Worm (Caenorhabditis elegans) whole organism, midembryonic: Measurements from ENCODE around the gene clec-48.

ENCODE experiments used
- T22C8.4 ChIP-seq: fragments of 200-800 bp; sonication (Bioruptor generic); IDR thresholded peaks from 2 replicates; pipeline ENCODE4 v1.3.6; 2022; ENCODE audit warnings: missing genetic modification characterization, missing compliant biosample characterization
- cog-1 ChIP-seq: sonication (generic microtip); optimal IDR thresholded peaks from 2 replicates; lab custom pipeline; 2016; ENCODE audit warnings: missing genetic modification characterization, missing compliant biosample characterization
- flt-1 ChIP-seq: fragments of 200-800 bp; sonication (Bioruptor generic); IDR thresholded peaks from 2 replicates; pipeline ENCODE4 v1.3.6; 2022; ENCODE audit warnings: missing genetic modification characterization, missing compliant biosample characterization
- klf-2 ChIP-seq: fragments of 200-800 bp; sonication (Bioruptor generic); conservative IDR thresholded peaks from 2 replicates; pipeline ENCODE4 v1.3.6; 2022; ENCODE audit warnings: missing genetic modification reagents, missing genetic modification characterization, missing compliant biosample characterization
- med-1 ChIP-seq: sonication (generic microtip); optimal IDR thresholded peaks from 2 replicates; lab custom pipeline; 2017; ENCODE audit warnings: missing genetic modification characterization, mild to moderate bottlenecking, missing compliant biosample characterization, antibody characterized with exemption, missing genetic modification reagents; ENCODE audit not compliant: insufficient read depth
- ref-1 ChIP-seq: fragments of 200-800 bp; sonication (Bioruptor generic); conservative IDR thresholded peaks from 2 replicates; pipeline ENCODE4 v1.3.6; 2022; ENCODE audit warnings: missing genetic modification reagents, missing genetic modification characterization, missing compliant biosample characterization
- tab-1 ChIP-seq: fragments of 200-800 bp; sonication (Bioruptor generic); IDR thresholded peaks from 2 replicates; pipeline ENCODE4 v1.3.6; 2022; ENCODE audit warnings: missing genetic modification characterization, missing compliant biosample characterization
- ztf-23 ChIP-seq: fragments of 200-800 bp; sonication (Bioruptor generic); IDR thresholded peaks from 2 replicates; pipeline ENCODE4 v1.3.6; 2022; ENCODE audit warnings: missing genetic modification reagents, missing genetic modification characterization, missing compliant biosample characterization
- ztf-29 ChIP-seq: fragments of 200-800 bp; sonication (Bioruptor generic); IDR thresholded peaks from 2 replicates; pipeline ENCODE4 v1.3.6; 2022; ENCODE audit warnings: missing genetic modification reagents, missing genetic modification characterization, missing compliant biosample characterization

clec-48 gene

DNA sequence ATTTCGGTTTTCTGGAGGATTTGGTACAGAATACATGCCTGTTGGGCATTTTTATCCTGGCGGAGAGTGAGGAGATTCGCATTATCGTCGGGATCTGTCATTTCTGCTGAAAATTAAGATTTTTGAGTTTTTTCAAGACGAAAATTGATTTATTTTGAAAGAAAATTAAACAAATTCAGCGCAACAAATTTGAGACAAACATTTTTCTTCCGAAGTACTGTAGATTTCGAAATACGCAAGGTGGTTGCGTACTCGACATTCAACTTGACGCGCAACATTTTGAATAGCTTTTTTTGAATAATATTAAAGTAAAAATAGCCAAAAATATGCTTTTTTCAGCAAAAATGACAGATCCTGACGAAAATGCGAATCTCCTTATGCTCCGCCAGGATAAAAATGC lies 23.4 kb upstream of the clec-48 start, which contains the start of gene Y37H2A.7:
Gene Y37H2A.7, minus strand, starts transcription at position 101 of the 400 bp plus-strand sequence.
- TF ChIP-seq ztf-23 (GFP tag; lab: Robert Waterston, UW) (no peak), cog-1 (tag; lab: Kevin White, UChicago) (no peak), ztf-29 (GFP tag; lab: Robert Waterston, UW) (no peak)

DNA sequence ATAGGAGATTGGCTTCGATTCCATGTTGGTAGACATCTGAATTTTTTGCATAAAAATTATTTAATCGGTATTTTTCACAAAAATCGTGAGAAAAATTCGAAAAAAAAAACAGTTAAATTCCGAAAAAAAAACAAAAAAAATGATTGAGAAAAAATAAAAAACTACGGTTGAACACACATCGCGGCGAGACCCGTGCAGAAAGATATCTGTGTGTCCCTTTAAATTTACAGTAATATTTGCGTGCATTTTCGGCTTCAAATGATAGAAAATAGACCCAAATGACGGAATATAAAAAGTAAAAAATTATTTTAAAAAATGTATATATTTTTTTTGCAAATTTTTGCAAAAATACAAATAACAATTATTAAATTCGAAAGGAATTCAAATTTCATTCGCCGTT lies 20.1 kb upstream of the clec-48 start:
- TF ChIP-seq med-1 (GFP tag; lab: Kevin White, UChicago) (no peak), klf-2 (no peak), cog-1 (tag; lab: Kevin White, UChicago) (no peak), ztf-23 (GFP tag; lab: Robert Waterston, UW) (no peak), T22C8.4 (GFP tag; lab: Robert Waterston, UW) (no peak), flt-1 (GFP tag; lab: Robert Waterston, UW) (no peak), ztf-29 (GFP tag; lab: Robert Waterston, UW) (no peak), tab-1 (GFP tag; lab: Robert Waterston, UW) (no peak), ref-1 (GFP tag; lab: Robert Waterston, UW) (no peak)

DNA sequence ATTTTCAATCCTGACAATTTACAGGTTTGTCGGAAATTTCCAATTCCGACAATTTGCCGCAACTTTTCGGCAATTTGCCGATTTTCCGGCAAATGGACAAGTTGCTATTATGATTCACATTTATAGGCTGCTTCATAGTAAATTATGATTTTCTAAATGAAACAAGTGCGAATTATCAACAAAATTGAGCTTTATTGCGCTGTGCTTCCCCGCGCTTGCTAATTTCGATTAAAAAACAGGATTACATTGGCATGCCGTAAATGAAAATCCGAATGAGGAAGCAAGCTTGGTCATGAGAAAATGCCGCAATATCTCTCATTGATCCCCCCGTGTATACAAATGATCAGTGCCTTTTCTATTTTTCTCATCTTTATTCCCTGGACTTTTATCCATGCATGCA lies 19.1 kb upstream of the clec-48 start, which contains the start of gene Y37H2A.10:
Gene Y37H2A.10, plus strand, starts transcription at position 301 of the 400 bp plus-strand sequence.
- TF ChIP-seq cog-1 (tag; lab: Kevin White, UChicago) (no peak), T22C8.4 (GFP tag; lab: Robert Waterston, UW) (no peak), ztf-29 (GFP tag; lab: Robert Waterston, UW) (no peak), ref-1 (GFP tag; lab: Robert Waterston, UW) (no peak)

DNA sequence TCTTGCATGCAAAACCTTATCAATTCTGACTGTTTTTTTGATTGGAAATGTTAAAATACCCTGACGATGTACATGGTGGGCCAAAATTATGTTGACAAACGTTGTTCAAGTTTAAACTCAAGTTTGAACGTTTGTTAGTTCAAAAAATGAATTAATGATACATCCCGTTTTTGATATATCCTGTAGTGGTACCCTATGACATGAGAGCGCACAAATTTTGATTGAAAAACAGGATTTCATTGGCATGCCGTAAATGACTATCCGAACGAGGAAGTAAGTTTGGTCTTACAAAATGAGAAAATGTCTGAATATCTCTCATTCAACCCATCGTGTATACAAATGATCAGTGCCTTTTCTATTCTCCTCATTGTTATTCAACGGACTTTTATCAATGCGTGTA lies 16.7 kb upstream of the clec-48 start, which contains the start of gene Y37H2A.11:
Gene Y37H2A.11, plus strand, starts transcription at position 301 of the 400 bp plus-strand sequence.
- no peak for TF ChIP-seq flt-1 (GFP tag; lab: Robert Waterston, UW)
- no peak for TF ChIP-seq cog-1 (tag; lab: Kevin White, UChicago)
- TF ChIP-seq med-1 (GFP tag; lab: Kevin White, UChicago), result no peak
- no peak for TF ChIP-seq klf-2
- no peak for TF ChIP-seq T22C8.4 (GFP tag; lab: Robert Waterston, UW)
- TF ChIP-seq ref-1 (GFP tag; lab: Robert Waterston, UW), result no peak
- no peak for TF ChIP-seq ztf-29 (GFP tag; lab: Robert Waterston, UW)
- no peak for TF ChIP-seq tab-1 (GFP tag; lab: Robert Waterston, UW)
- TF ChIP-seq ztf-23 (GFP tag; lab: Robert Waterston, UW), result no peak

DNA sequence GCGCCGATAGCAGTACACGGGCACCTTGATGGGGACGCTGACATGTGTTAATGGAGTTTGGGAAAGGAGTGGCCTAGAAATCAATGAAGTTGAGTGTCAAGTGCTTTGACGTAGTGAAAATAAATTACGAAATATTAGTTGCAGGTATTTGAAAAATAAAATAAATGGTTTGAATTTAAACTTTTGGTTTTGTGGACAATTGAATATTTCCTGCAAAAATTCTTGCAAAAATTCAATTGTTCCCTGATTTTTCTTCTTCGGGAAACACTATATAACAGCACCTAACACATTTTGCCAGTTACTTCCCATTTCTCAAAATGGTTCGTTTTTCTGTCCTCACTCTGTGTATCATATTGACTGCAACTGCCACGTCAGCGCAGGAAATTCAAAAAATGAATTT lies 15.3 kb upstream of the clec-48 start, which contains the start of gene Y37H2A.13:
Gene Y37H2A.13, plus strand, starts transcription at position 301 of the 400 bp plus-strand sequence.
- TF ChIP-seq T22C8.4 (GFP tag; lab: Robert Waterston, UW) (no peak), cog-1 (tag; lab: Kevin White, UChicago) (no peak), flt-1 (GFP tag; lab: Robert Waterston, UW) (no peak), ztf-23 (GFP tag; lab: Robert Waterston, UW) (no peak), ref-1 (GFP tag; lab: Robert Waterston, UW) (no peak), med-1 (GFP tag; lab: Kevin White, UChicago) (no peak), ztf-29 (GFP tag; lab: Robert Waterston, UW) (no peak), tab-1 (GFP tag; lab: Robert Waterston, UW) (no peak), klf-2 (no peak)

DNA sequence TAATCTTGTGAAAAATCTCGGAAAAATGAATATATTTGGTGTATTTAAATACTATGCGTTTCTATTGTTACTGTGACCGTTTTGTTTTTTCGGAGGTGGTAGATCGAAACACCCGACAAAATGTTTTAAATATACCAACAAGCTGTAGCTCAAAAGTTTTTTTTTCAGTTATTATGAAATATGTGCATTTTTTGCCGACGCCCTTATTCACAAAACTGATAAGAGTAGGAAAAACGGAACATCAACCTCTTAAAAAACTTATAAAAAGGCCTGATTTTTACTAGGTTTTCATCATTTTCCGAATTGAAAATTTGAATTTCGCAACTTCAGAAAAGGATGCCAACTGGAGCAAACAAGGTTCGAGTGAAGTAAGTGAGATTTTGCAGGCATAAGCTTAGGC lies 14.4 kb upstream of the clec-48 start, which contains the start of gene Y37H2A.14:
Gene Y37H2A.14, plus strand, starts transcription at position 301 of the 400 bp plus-strand sequence.
- no peak for TF ChIP-seq T22C8.4 (GFP tag; lab: Robert Waterston, UW)
- no peak for TF ChIP-seq med-1 (GFP tag; lab: Kevin White, UChicago)
- no peak for TF ChIP-seq ztf-29 (GFP tag; lab: Robert Waterston, UW)
- TF ChIP-seq flt-1 (GFP tag; lab: Robert Waterston, UW), result no peak
- TF ChIP-seq ref-1 (GFP tag; lab: Robert Waterston, UW), result no peak
- no peak for TF ChIP-seq tab-1 (GFP tag; lab: Robert Waterston, UW)
- TF ChIP-seq ztf-23 (GFP tag; lab: Robert Waterston, UW), result no peak
- TF ChIP-seq klf-2, result no peak
- no peak for TF ChIP-seq cog-1 (tag; lab: Kevin White, UChicago)

DNA sequence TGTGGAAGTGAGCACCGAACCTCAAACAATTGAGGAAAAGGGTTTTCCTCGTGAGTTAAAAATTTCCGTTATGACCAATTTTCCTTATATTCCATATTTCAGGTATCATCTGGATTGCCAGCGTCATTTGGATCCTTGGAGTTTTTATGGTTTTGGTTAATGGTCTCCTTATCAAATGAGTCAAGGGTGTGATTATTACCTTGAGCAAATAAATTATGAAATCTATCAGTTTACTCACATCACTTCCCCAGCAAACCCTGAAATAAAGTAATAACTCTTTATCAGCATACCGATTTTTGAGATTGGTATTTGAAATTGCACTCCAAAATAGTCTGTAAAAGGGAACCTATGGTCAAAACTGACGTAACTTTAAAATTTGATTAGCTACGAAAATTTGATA lies 13.4 kb upstream of the clec-48 start:
- TF ChIP-seq T22C8.4 (GFP tag; lab: Robert Waterston, UW) (no peak), ref-1 (GFP tag; lab: Robert Waterston, UW) (no peak), ztf-29 (GFP tag; lab: Robert Waterston, UW) (no peak), tab-1 (GFP tag; lab: Robert Waterston, UW) (no peak), med-1 (GFP tag; lab: Kevin White, UChicago) (no peak), klf-2 (no peak), flt-1 (GFP tag; lab: Robert Waterston, UW) (no peak), cog-1 (tag; lab: Kevin White, UChicago) (no peak), ztf-23 (GFP tag; lab: Robert Waterston, UW) (no peak)

DNA sequence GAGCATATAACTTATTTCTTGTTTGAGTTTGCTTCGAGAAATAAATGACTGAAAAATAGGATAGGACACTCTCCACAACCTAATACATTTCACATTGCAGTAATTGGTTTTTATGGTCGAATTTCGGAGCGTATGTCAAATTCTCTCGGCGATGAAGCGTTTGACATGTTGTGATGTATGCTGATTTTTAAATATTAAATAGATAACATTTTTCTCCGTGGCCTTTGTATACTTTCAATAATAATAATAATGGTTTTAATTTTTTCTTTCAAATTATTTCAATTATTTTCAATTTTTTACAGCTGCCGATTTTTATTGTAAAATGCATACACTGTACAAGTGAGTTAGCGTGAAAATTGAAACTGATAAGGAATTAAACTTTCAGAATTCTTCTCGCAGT lies 11.7 kb upstream of the clec-48 start, which contains the start of gene C14A6.3:
Gene C14A6.3, plus strand, starts transcription at position 301 of the 400 bp plus-strand sequence.
- TF ChIP-seq ztf-29 (GFP tag; lab: Robert Waterston, UW) (no peak), ztf-23 (GFP tag; lab: Robert Waterston, UW) (no peak), med-1 (GFP tag; lab: Kevin White, UChicago) (no peak), flt-1 (GFP tag; lab: Robert Waterston, UW) (no peak), tab-1 (GFP tag; lab: Robert Waterston, UW) (no peak), ref-1 (GFP tag; lab: Robert Waterston, UW) (no peak), cog-1 (tag; lab: Kevin White, UChicago) (no peak), T22C8.4 (GFP tag; lab: Robert Waterston, UW) (no peak), klf-2 (no peak)

DNA sequence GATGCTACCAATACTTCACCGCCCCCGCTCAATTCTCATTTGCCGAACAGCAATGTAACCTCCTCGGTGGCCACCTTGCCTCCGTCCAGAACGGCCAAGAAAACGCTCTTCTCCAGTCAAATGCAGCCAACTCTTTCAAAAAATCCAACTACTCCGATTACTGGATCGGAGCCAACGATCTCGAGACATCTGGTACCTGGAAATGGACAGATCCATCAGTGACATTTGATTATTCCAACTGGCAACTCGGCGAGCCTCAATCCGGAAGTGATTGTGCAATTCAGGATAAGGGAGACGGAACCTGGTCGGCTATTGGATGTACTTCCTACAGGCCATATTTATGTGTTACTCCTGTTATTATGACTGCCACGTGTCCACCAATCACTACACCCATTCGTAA lies 346 bp downstream of the clec-48 start:
- TF ChIP-seq ref-1 (GFP tag; lab: Robert Waterston, UW) (no peak), klf-2 (no peak), med-1 (GFP tag; lab: Kevin White, UChicago) (no peak), flt-1 (GFP tag; lab: Robert Waterston, UW) (no peak), cog-1 (tag; lab: Kevin White, UChicago) (no peak), ztf-23 (GFP tag; lab: Robert Waterston, UW) (no peak), tab-1 (GFP tag; lab: Robert Waterston, UW) (no peak), ztf-29 (GFP tag; lab: Robert Waterston, UW) (no peak), T22C8.4 (GFP tag; lab: Robert Waterston, UW) (no peak)
